Worm (Caenorhabditis elegans): ENCODE results near the gene grl-30.

- no peak for TF ChIP-seq blmp-1 (tag; optimal IDR thresholded peaks at IDR 0.05; ENCODE audit: insufficient read depth)
- no peak for TF ChIP-seq snpc-4 (tag; optimal IDR thresholded peaks at IDR 0.05)
- TF ChIP-seq ztf-4 (tag; optimal IDR thresholded peaks at IDR 0.05), result no peak
- no peak for TF ChIP-seq aly-2 (tag; optimal IDR thresholded peaks at IDR 0.05)
- TF ChIP-seq mdl-1 (tag; optimal IDR thresholded peaks at IDR 0.05), result no peak
- TF ChIP-seq ama-1 (optimal IDR thresholded peaks at IDR 0.05), result no peak
- no peak for TF ChIP-seq peb-1 (tag; optimal IDR thresholded peaks at IDR 0.05)
- TF ChIP-seq skn-1 (tag; optimal IDR thresholded peaks at IDR 0.05), result no peak
- TF ChIP-seq nhr-6 (tag; optimal IDR thresholded peaks at IDR 0.05), result no peak
- TF ChIP-seq sem-4 (tag; optimal IDR thresholded peaks at IDR 0.05), result no peak
- no peak for TF ChIP-seq C34F6.9 (tag; optimal IDR thresholded peaks at IDR 0.05)
Measured at ce11 chrV:3535260-3535659, 20.8 kb upstream of the grl-30 start, which contains the start of gene nhr-221.
